Fruit fly (Drosophila melanogaster): Measurements from ENCODE around the gene CG32081.

Gene CG32081

DNA sequence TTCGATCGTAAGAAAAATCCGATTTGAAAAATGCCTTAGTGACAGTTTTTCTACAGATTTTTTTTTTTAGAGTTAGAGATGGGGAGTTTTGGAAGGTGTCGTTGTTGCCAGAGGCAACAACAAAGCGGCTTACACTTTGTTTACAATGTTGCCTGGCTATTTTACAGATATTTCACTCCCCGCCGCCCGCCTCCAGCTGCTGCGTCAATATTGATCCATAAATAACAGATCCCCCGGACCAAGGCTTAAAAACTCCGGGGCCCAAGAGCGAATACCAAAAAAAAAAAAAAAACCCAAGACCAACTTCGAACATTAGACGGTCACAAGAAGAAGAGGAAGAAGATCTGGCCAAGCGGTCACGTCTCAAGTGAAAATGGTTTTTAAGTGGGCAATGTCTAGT lies 24.5 kb upstream of the CG32081 start (continued):
- TF ChIP-seq bab2 (GFP tag; optimal IDR thresholded peaks at IDR 0.05) (peak; percentile 6), CG8944 (GFP tag; optimal IDR thresholded peaks at IDR 0.05) (no peak), Jarid2 (GFP tag; optimal IDR thresholded peaks at IDR 0.05) (no peak), Stat92E (GFP tag; optimal IDR thresholded peaks at IDR 0.05) (no peak), CG13123 (GFP tag; optimal IDR thresholded peaks at IDR 0.05) (no peak), CG2875 (GFP tag; optimal IDR thresholded peaks at IDR 0.05) (peak; percentile 50), CG6813 (GFP tag; optimal IDR thresholded peaks at IDR 0.05) (peak; percentile 21), CG2678 (tag; optimal IDR thresholded peaks at IDR 0.05) (peak; percentile 9), Six4 (GFP tag; optimal IDR thresholded peaks at IDR 0.05) (no peak), CG14050 (GFP tag; IDR thresholded peaks at IDR 0.05) (no peak), NFAT (GFP tag; IDR thresholded peaks at IDR 0.05) (0 out of 2 replicates have a peak, but pooled peaks have one; percentile 20), al (GFP tag; IDR thresholded peaks at IDR 0.05) (no peak), HHEX (GFP tag; optimal IDR thresholded peaks at IDR 0.05) (peak; percentile 6), bsh (GFP tag; optimal IDR thresholded peaks at IDR 0.05) (peak in 1 of 2 experiments; percentile 23), usp (GFP tag; optimal IDR thresholded peaks at IDR 0.05) (no peak), CG1832 (GFP tag; optimal IDR thresholded peaks at IDR 0.05) (no peak), zfh1 (GFP tag; IDR thresholded peaks at IDR 0.05) (peak; percentile 29; the same call in 1 of the 3 replicates), B-H2 (GFP tag; optimal IDR thresholded peaks at IDR 0.05) (no peak), otp (GFP tag; IDR thresholded peaks at IDR 0.05) (peak; percentile 37; the same call in 1 of the 3 replicates), trem (tag; optimal IDR thresholded peaks at IDR 0.05) (no peak), pan (optimal IDR thresholded peaks at IDR 0.05) (no peak), pan (GFP tag; optimal IDR thresholded peaks at IDR 0.05 in 1 of 2, IDR thresholded peaks at IDR 0.05 in 1 of 2) (no peak), vvl (GFP tag; IDR thresholded peaks at IDR 0.05) (0 out of 2 replicates have a peak, but pooled peaks have one; percentile 5), CG5180 (GFP tag; optimal IDR thresholded peaks at IDR 0.05) (no peak), en (GFP tag; optimal IDR thresholded peaks at IDR 0.05) (no peak), CG11723 (GFP tag; optimal IDR thresholded peaks at IDR 0.05) (peak; percentile 2), Gsc (GFP tag; IDR thresholded peaks at IDR 0.05) (no peak), CG10147 (GFP tag; optimal IDR thresholded peaks at IDR 0.05) (no peak), CG2116 (GFP tag; optimal IDR thresholded peaks at IDR 0.05) (peak; percentile 1), CG11093 (GFP tag; IDR thresholded peaks at IDR 0.05) (no peak), org-1 (GFP tag; optimal IDR thresholded peaks at IDR 0.05) (no peak), Side (GFP tag; optimal IDR thresholded peaks at IDR 0.05) (peak; percentile 34), Myb (GFP tag; optimal IDR thresholded peaks at IDR 0.05) (no peak), HLHmδ (GFP tag; optimal IDR thresholded peaks at IDR 0.05) (peak; percentile 34), schlank (tag; optimal IDR thresholded peaks at IDR 0.05) (no peak), grn (GFP tag; optimal IDR thresholded peaks at IDR 0.05) (no peak), CG15696 (tag; optimal IDR thresholded peaks at IDR 0.05) (peak; percentile 8), CG6689 (GFP tag; IDR thresholded peaks at IDR 0.05) (no peak), onecut (GFP tag; IDR thresholded peaks at IDR 0.05) (peak; percentile 33), CG10462 (GFP tag; optimal IDR thresholded peaks at IDR 0.05) (no peak), CG4820 (GFP tag; optimal IDR thresholded peaks at IDR 0.05) (no peak), Trl (optimal IDR thresholded peaks at IDR 0.05) (no peak), Trl (GFP tag; optimal IDR thresholded peaks at IDR 0.05) (peak; percentile 22), Sox102F (GFP tag; optimal IDR thresholded peaks at IDR 0.05) (peak; percentile 6), ssp (GFP tag; IDR thresholded peaks at IDR 0.05) (no peak), ken (GFP tag; IDR thresholded peaks at IDR 0.05) (0 out of 3 replicates have a peak, but pooled peaks have one; percentile 31), CG33557 (GFP tag; optimal IDR thresholded peaks at IDR 0.05) (peak; percentile 46), CG32532 (GFP tag; IDR thresholded peaks at IDR 0.05) (no peak), Atf-2 (GFP tag; optimal IDR thresholded peaks at IDR 0.05) (no peak), CG12744 (GFP tag; optimal IDR thresholded peaks at IDR 0.05) (no peak), CG3407 (GFP tag; optimal IDR thresholded peaks at IDR 0.05) (peak; percentile 43), CG12071 (GFP tag; optimal IDR thresholded peaks at IDR 0.05) (peak; percentile 21)

All from whole organism, embryonic.